Worm (Caenorhabditis elegans): Measurements from ENCODE around the gene iffb-1.

The iffb-1 gene

DNA sequence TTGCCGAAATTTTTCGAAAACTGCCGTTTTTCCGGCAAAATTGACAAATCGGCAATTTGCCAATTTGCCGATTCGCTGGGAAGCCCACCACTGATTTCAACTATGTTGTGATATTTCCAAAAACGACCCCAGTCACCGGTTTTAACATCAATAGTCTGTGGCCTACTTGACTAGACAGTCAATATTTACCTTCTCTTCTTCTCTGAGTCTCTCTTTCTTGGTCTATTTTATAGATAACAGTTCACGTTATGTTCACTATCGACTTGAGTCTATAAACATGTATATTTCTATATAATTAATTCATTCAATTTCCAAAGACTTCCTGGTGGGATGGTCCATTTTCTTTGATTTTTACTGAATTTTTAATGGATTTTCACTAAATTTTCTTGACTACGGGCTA is 19.5 kb upstream of the iffb-1 start:
- TF ChIP-seq pha-4 (tag; optimal IDR thresholded peaks at IDR 0.05) (peak; percentile 68), nhr-28 (tag; optimal IDR thresholded peaks at IDR 0.05) (no peak), unc-120 (tag; optimal IDR thresholded peaks at IDR 0.05; ENCODE audit: poor library complexity, severe bottlenecking) (no peak), nhr-12 (tag; optimal IDR thresholded peaks at IDR 0.05) (no peak), snpc-4 (tag; optimal IDR thresholded peaks at IDR 0.05) (no peak), elt-3 (tag; optimal IDR thresholded peaks at IDR 0.05) (no peak), ceh-43 (GFP tag; optimal IDR thresholded peaks at IDR 0.05) (no peak), mls-2 (tag; optimal IDR thresholded peaks at IDR 0.05) (no peak), blmp-1 (tag; optimal IDR thresholded peaks at IDR 0.05) (no peak)

ce11 chrIII:2304149-2304548 is 10.1 kb upstream of the iffb-1 start:
- TF ChIP-seq pha-4 (tag; optimal IDR thresholded peaks at IDR 0.05) (no peak), ceh-39 (tag; optimal IDR thresholded peaks at IDR 0.05) (no peak), lin-13 (tag; optimal IDR thresholded peaks at IDR 0.05) (no peak), unc-62 (GFP tag; optimal IDR thresholded peaks at IDR 0.05) (no peak), nhr-28 (tag; optimal IDR thresholded peaks at IDR 0.05) (no peak), sptf-1 (tag; optimal IDR thresholded peaks at IDR 0.05) (no peak), mab-5 (tag; optimal IDR thresholded peaks at IDR 0.05) (no peak), ceh-83 (GFP tag; optimal IDR thresholded peaks at IDR 0.05) (no peak), tbx-8 (GFP tag; optimal IDR thresholded peaks at IDR 0.05) (no peak), lin-32 (GFP tag; optimal IDR thresholded peaks at IDR 0.05) (no peak), sem-2 (GFP tag; optimal IDR thresholded peaks at IDR 0.05) (no peak), ztf-11 (tag; optimal IDR thresholded peaks at IDR 0.05) (no peak)

- TF ChIP-seq blmp-1 (tag; optimal IDR thresholded peaks at IDR 0.05) (no peak), unc-39 (tag; optimal IDR thresholded peaks at IDR 0.05) (peak; percentile 32), ceh-43 (GFP tag; optimal IDR thresholded peaks at IDR 0.05) (no peak), mls-2 (tag; optimal IDR thresholded peaks at IDR 0.05) (peak; percentile 18), pha-4 (tag; optimal IDR thresholded peaks at IDR 0.05) (peak; percentile 31), mab-5 (tag; optimal IDR thresholded peaks at IDR 0.05) (no peak), hlh-1 (tag; optimal IDR thresholded peaks at IDR 0.05) (no peak), mep-1 (tag; optimal IDR thresholded peaks at IDR 0.05) (peak; percentile 36), bed-3 (GFP tag; optimal IDR thresholded peaks at IDR 0.05) (no peak), elt-1 (tag; optimal IDR thresholded peaks at IDR 0.05; ENCODE audit: borderline replicate concordance, insufficient read depth) (no peak), nhr-28 (tag; optimal IDR thresholded peaks at IDR 0.05) (no peak), cnd-1 (tag; optimal IDR thresholded peaks at IDR 0.05) (peak; percentile 88), nhr-76 (tag; optimal IDR thresholded peaks at IDR 0.05) (no peak), ztf-11 (tag; optimal IDR thresholded peaks at IDR 0.05) (no peak), unc-120 (tag; optimal IDR thresholded peaks at IDR 0.05; ENCODE audit: poor library complexity, severe bottlenecking) (no peak), zip-8 (tag; optimal IDR thresholded peaks at IDR 0.05) (no peak), ham-2 (GFP tag; optimal IDR thresholded peaks at IDR 0.05) (peak; percentile 30), tbx-8 (GFP tag; optimal IDR thresholded peaks at IDR 0.05) (no peak), lin-32 (GFP tag; optimal IDR thresholded peaks at IDR 0.05) (peak; percentile 76), ceh-39 (tag; optimal IDR thresholded peaks at IDR 0.05) (no peak), nhr-12 (tag; optimal IDR thresholded peaks at IDR 0.05) (no peak), ces-1 (GFP tag; optimal IDR thresholded peaks at IDR 0.05) (peak; percentile 67), sptf-1 (tag; optimal IDR thresholded peaks at IDR 0.05) (no peak), sem-2 (GFP tag; optimal IDR thresholded peaks at IDR 0.05) (no peak), M03D4.4 (tag; optimal IDR thresholded peaks at IDR 0.05) (no peak), nhr-237 (tag; optimal IDR thresholded peaks at IDR 0.05) (no peak), flh-1 (GFP tag; optimal IDR thresholded peaks at IDR 0.05) (no peak), nhr-2 (tag; optimal IDR thresholded peaks at IDR 0.05) (peak; percentile 25), elt-3 (tag; optimal IDR thresholded peaks at IDR 0.05) (no peak), lsy-2 (tag; optimal IDR thresholded peaks at IDR 0.05) (peak; percentile 0), snpc-4 (tag; optimal IDR thresholded peaks at IDR 0.05) (no peak), drap-1 (GFP tag; optimal IDR thresholded peaks at IDR 0.05) (no peak), unc-62 (GFP tag; optimal IDR thresholded peaks at IDR 0.05) (no peak), lin-13 (tag; optimal IDR thresholded peaks at IDR 0.05) (peak; percentile 56), ceh-83 (GFP tag; optimal IDR thresholded peaks at IDR 0.05) (no peak)
These were observed 9.4 kb upstream of the iffb-1 start, which contains the start of gene Y54F10BM.9 for ce11 chrIII:2304867-2305266. Gene Y54F10BM.9 (minus strand): TSS chrIII:2304927.

- TF ChIP-seq ham-2 (GFP tag; optimal IDR thresholded peaks at IDR 0.05) (no peak), snpc-4 (tag; optimal IDR thresholded peaks at IDR 0.05) (no peak), mls-2 (tag; optimal IDR thresholded peaks at IDR 0.05) (no peak), blmp-1 (tag; optimal IDR thresholded peaks at IDR 0.05) (no peak), unc-120 (tag; optimal IDR thresholded peaks at IDR 0.05; ENCODE audit: poor library complexity, severe bottlenecking) (no peak), pha-4 (tag; optimal IDR thresholded peaks at IDR 0.05) (no peak), nhr-28 (tag; optimal IDR thresholded peaks at IDR 0.05) (no peak), lin-32 (GFP tag; optimal IDR thresholded peaks at IDR 0.05) (no peak)
These were observed 6.2 kb upstream of the iffb-1 start, which contains the start of the genes fbxa-1 and Y54F10BM.20 for ce11 chrIII:2308026-2308425. Gene fbxa-1 (minus strand): TSS chrIII:2308126. Gene Y54F10BM.20 (plus strand): TSS chrIII:2308256.

All from whole organism, mixed stage, embryonic.